Worm (Caenorhabditis elegans) whole organism, dauer: ENCODE data around the gene B0252.5.

ENCODE experiments used
- unc-62 ChIP-seq: sonication (generic microtip); optimal IDR thresholded peaks from 2 replicates; lab custom pipeline; 2017; ENCODE audit warnings: missing biosample characterization, missing genetic modification reagents, missing genetic modification characterization

B0252.5 gene

ce11 chrII:6918862-6919261, at the start of gene B0252.5:
B0252.5 (minus strand) TSS chrII:6918878.
- TF ChIP-seq unc-62 = no peak

- no peak for TF ChIP-seq unc-62
Observed at ce11 chrII:6968191-6968675, 49.6 kb upstream of the B0252.5 start.

ce11 chrII:6967618-6968017, 48.9 kb upstream of the B0252.5 start, which contains the start of gene eif-2Bgamma:
eif-2Bgamma (minus strand) TSS chrII:6967648.
- TF ChIP-seq unc-62 = no peak

- no peak for TF ChIP-seq unc-62
Observed at ce11 chrII:6965573-6965972, 46.9 kb upstream of the B0252.5 start, which contains the start of gene tra-2. tra-2 (minus strand) TSS chrII:6965673.

- TF ChIP-seq unc-62 = no peak
Observed at ce11 chrII:6958136-6958535, 39.5 kb upstream of the B0252.5 start.

- TF ChIP-seq unc-62 = no peak
Observed at ce11 chrII:6955084-6955697, 36.5 kb upstream of the B0252.5 start.

- no peak for TF ChIP-seq unc-62
Observed at ce11 chrII:6951250-6951806, 32.6 kb upstream of the B0252.5 start, which contains the start of the genes malt-1 and ceh-38. malt-1 (minus strand) TSS chrII:6951300. ceh-38 (plus strand) TSS chrII:6951526.

- TF ChIP-seq unc-62 = no peak
Observed at ce11 chrII:6943299-6944051, 24.8 kb upstream of the B0252.5 start.

- no peak for TF ChIP-seq unc-62
Observed at ce11 chrII:6941520-6941919, 22.8 kb upstream of the B0252.5 start.

ce11 chrII:6940726-6941230, 22.1 kb upstream of the B0252.5 start:
- no peak for TF ChIP-seq unc-62

- no peak for TF ChIP-seq unc-62
Observed at ce11 chrII:6939873-6940272, 21.2 kb upstream of the B0252.5 start.

ce11 chrII:6937057-6937456, 18.4 kb upstream of the B0252.5 start:
- no peak for TF ChIP-seq unc-62

- TF ChIP-seq unc-62 = no peak
Observed at ce11 chrII:6936528-6936927, 17.9 kb upstream of the B0252.5 start.

ce11 chrII:6935975-6936374, 17.3 kb upstream of the B0252.5 start:
- no peak for TF ChIP-seq unc-62

ce11 chrII:6934729-6935128, 16.1 kb upstream of the B0252.5 start:
- no peak for TF ChIP-seq unc-62

ce11 chrII:6932978-6933377, 14.3 kb upstream of the B0252.5 start:
- no peak for TF ChIP-seq unc-62

- no peak for TF ChIP-seq unc-62
Observed at ce11 chrII:6930072-6930471, 11.4 kb upstream of the B0252.5 start.
